Worm (Caenorhabditis elegans) whole organism, L3 larva: ENCODE results near the gene F54C8.7.

Experiments
- elt-1 ChIP-seq: fragments of 150-350 bp; optimal IDR thresholded peaks from 2 replicates; lab custom pipeline; 2014; ENCODE audit warnings: missing biosample characterization, missing genetic modification characterization
- elt-2 ChIP-seq: sonication (generic microtip); optimal IDR thresholded peaks from 2 replicates; lab custom pipeline; 2016; ENCODE audit warnings: missing genetic modification reagents, mild to moderate bottlenecking, missing genetic modification characterization, missing compliant biosample characterization
- elt-3 ChIP-seq, 3 experiments: fragments of 150-350 bp in 1 of 3; sonication (generic microtip) in 2 of 3; optimal IDR thresholded peaks; 2 replicates in 2 of 3; 4 replicates in 1 of 3; lab custom pipeline; 2014 to 2017; ENCODE audit warnings: missing biosample characterization in 3 of 3, missing genetic modification characterization in 3 of 3
- fkh-10 ChIP-seq: sonication (generic microtip); optimal IDR thresholded peaks from 2 replicates; lab custom pipeline; 2017; ENCODE audit warnings: missing biosample characterization, missing genetic modification reagents, missing genetic modification characterization
- fos-1 ChIP-seq: fragments of 150-350 bp; optimal IDR thresholded peaks from 2 replicates; lab custom pipeline; 2014; ENCODE audit warnings: missing biosample characterization, missing genetic modification characterization
- lin-39 ChIP-seq: fragments of 150-350 bp; optimal IDR thresholded peaks from 2 replicates; lab custom pipeline; 2018; ENCODE audit warnings: missing biosample characterization, missing genetic modification reagents, missing genetic modification characterization
- nfya-1 ChIP-seq: sonication (generic microtip); optimal IDR thresholded peaks from 2 replicates; lab custom pipeline; 2017; ENCODE audit warnings: missing genetic modification characterization, mild to moderate bottlenecking, missing compliant biosample characterization, antibody characterized with exemption, moderate library complexity; ENCODE audit not compliant: insufficient read depth
- nhr-11 ChIP-seq: fragments of 150-350 bp; optimal IDR thresholded peaks from 2 replicates; lab custom pipeline; 2014; ENCODE audit warnings: missing biosample characterization, missing genetic modification characterization
- nhr-12 ChIP-seq: fragments of 150-350 bp; optimal IDR thresholded peaks from 2 replicates; lab custom pipeline; 2014; ENCODE audit warnings: missing biosample characterization, missing genetic modification characterization
- nhr-25 ChIP-seq: sonication (generic microtip); optimal IDR thresholded peaks from 2 replicates; lab custom pipeline; 2017; ENCODE audit warnings: missing biosample characterization, missing genetic modification characterization
- sea-2 ChIP-seq: fragments of 150-350 bp; sonication (generic microtip); optimal IDR thresholded peaks from 4 replicates; lab custom pipeline; 2014; ENCODE audit warnings: missing biosample characterization, missing genetic modification reagents, missing genetic modification characterization
- snpc-4 ChIP-seq: fragments of 150-350 bp; optimal IDR thresholded peaks from 2 replicates; lab custom pipeline; 2014; ENCODE audit warnings: missing biosample characterization, missing genetic modification characterization
- unc-39 ChIP-seq: sonication (generic microtip); optimal IDR thresholded peaks from 4 replicates; lab custom pipeline; 2017; ENCODE audit warnings: missing biosample characterization, missing genetic modification characterization
- ztf-4 ChIP-seq: fragments of 150-350 bp; optimal IDR thresholded peaks from 2 replicates; lab custom pipeline; 2014; ENCODE audit warnings: missing biosample characterization, missing genetic modification characterization

DNA sequence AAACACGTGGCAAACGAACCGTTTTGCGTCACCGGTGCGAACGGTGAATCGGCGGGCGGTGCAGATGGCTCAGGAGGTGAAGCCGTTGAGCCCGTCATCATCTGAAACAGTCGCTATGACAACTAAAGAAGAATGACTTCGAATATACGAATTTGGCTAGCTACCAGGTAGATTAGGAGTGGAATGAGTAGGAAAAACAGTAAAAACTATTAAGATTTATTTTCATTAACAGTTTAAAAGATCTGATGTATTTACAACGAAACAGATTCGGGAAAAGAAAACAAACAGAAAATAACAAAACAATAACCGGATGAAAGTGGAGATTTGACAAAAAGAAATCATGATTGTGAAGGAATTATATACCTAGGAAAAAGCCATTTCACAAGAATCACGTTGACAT, at the start of gene F54C8.7:
- TF ChIP-seq unc-39 (tag; lab: Kevin White, UChicago) (no peak), elt-2 (tag; lab: Kevin White, UChicago) (no peak), nhr-25 (tag; lab: Kevin White, UChicago) (no peak), nhr-11 (no peak), nhr-12 (no peak), fkh-10 (GFP tag; lab: Kevin White, UChicago) (no peak), fos-1 (tag; lab: Kevin White, UChicago) (no peak), lin-39 (tag; lab: Kevin White, UChicago) (no peak), snpc-4 (no peak), elt-3 (tag; optimal IDR thresholded peaks at IDR 0.05; lab: Kevin White, UChicago) (no peak), ztf-4 (no peak), elt-1 (tag; lab: Kevin White, UChicago) (no peak), sea-2 (GFP tag; lab: Kevin White, UChicago) (no peak), nfya-1 (tag; lab: Kevin White, UChicago) (no peak)
